Worm (Caenorhabditis elegans) whole organism, L2 larva: Measurements from ENCODE around the gene C18B2.5.

Source experiments
- elt-3 ChIP-seq: sonication (generic microtip); optimal IDR thresholded peaks from 2 replicates; lab custom pipeline; 2017; ENCODE audit warnings: missing biosample characterization, missing genetic modification characterization
- nhr-25 ChIP-seq: fragments of 150-350 bp; sonication (generic microtip); optimal IDR thresholded peaks from 3 replicates; lab custom pipeline; 2014; ENCODE audit warnings: missing biosample characterization, missing genetic modification characterization
- sem-4 ChIP-seq: fragments of 150-350 bp; optimal IDR thresholded peaks from 2 replicates; lab custom pipeline; 2014; ENCODE audit warnings: missing biosample characterization, missing genetic modification reagents, missing genetic modification characterization

DNA sequence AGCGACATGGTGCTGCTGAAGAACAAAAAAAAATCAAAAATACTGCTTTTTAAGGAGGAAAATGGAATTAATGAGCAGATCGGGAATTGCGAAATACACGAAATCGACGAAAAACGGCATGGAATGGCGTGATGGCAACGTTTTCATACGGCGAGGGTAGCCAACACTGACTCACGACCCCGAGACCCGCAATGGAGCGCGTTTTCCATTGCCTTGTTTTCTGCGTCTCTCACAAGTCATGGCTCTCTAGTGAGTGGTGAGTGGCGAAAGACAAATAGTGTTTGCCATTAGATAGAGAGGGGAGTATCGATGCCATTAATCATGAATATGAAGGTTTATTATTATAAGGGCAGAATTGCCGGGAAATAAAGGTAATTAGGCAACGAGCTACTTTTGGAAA lies 5.2 kb downstream of the C18B2.5 start, which contains the start of gene C18B2.4:
- TF ChIP-seq sem-4 (tag; lab: Kevin White, UChicago) (peak; percentile 53), elt-3 (tag; lab: Kevin White, UChicago) (no peak), nhr-25 (tag; lab: Kevin White, UChicago) (no peak)
